Fruit fly (Drosophila melanogaster): ENCODE results near the gene Icmt.

- TF ChIP-seq CG9948 (tag; optimal IDR thresholded peaks at IDR 0.05), result no peak
- TF ChIP-seq CG15710 (tag; optimal IDR thresholded peaks at IDR 0.05), result no peak
- no peak for TF ChIP-seq CG14655 (GFP tag; optimal IDR thresholded peaks at IDR 0.05)
- TF ChIP-seq CG8159 (tag; optimal IDR thresholded peaks at IDR 0.05), result no peak
- TF ChIP-seq Snoo (tag; optimal IDR thresholded peaks at IDR 0.05), result no peak
- no peak for TF ChIP-seq CG12605 (GFP tag; IDR thresholded peaks at IDR 0.05)
- TF ChIP-seq Ets98B (GFP tag; IDR thresholded peaks at IDR 0.05), result no peak
- no peak for TF ChIP-seq CG10348 (GFP tag; IDR thresholded peaks at IDR 0.05)
- no peak for TF ChIP-seq D1 (tag; optimal IDR thresholded peaks at IDR 0.05)
- TF ChIP-seq EcR (GFP tag; optimal IDR thresholded peaks at IDR 0.05), result no peak
- no peak for TF ChIP-seq gl (tag; optimal IDR thresholded peaks at IDR 0.05)
- no peak for TF ChIP-seq fd96Ca (GFP tag; IDR thresholded peaks at IDR 0.05)
- no peak for TF ChIP-seq CG17806 (tag; optimal IDR thresholded peaks at IDR 0.05)
Observed at dm6 chr3L:13050675-13051202, 32.7 kb downstream of the Icmt start.

All from whole organism, pupa.